Worm (Caenorhabditis elegans) whole organism, L1 larva: ENCODE data around the gene ttr-51.

Source experiments
- F16B12.6 ChIP-seq: fragments of 150-350 bp; optimal IDR thresholded peaks from 2 replicates; lab custom pipeline; 2014; ENCODE audit warnings: missing biosample characterization, missing genetic modification characterization
- fkh-4 ChIP-seq: sonication (generic microtip); optimal IDR thresholded peaks from 2 replicates; lab custom pipeline; 2016; ENCODE audit warnings: missing compliant biosample characterization, missing genetic modification characterization, borderline replicate concordance
- jun-1 ChIP-seq: fragments of 150-350 bp; optimal IDR thresholded peaks from 2 replicates; lab custom pipeline; 2014; ENCODE audit warnings: missing biosample characterization, missing genetic modification reagents, missing genetic modification characterization
- lin-39 ChIP-seq: fragments of 150-350 bp; optimal IDR thresholded peaks from 2 replicates; lab custom pipeline; 2014; ENCODE audit warnings: missing biosample characterization, missing genetic modification reagents, missing genetic modification characterization
- nhr-12 ChIP-seq: sonication (generic microtip); optimal IDR thresholded peaks from 2 replicates; lab custom pipeline; 2017; ENCODE audit warnings: missing biosample characterization, missing genetic modification characterization
- ztf-4 ChIP-seq: fragments of 150-350 bp; optimal IDR thresholded peaks from 2 replicates; lab custom pipeline; 2014; ENCODE audit warnings: missing biosample characterization, missing genetic modification characterization

DNA sequence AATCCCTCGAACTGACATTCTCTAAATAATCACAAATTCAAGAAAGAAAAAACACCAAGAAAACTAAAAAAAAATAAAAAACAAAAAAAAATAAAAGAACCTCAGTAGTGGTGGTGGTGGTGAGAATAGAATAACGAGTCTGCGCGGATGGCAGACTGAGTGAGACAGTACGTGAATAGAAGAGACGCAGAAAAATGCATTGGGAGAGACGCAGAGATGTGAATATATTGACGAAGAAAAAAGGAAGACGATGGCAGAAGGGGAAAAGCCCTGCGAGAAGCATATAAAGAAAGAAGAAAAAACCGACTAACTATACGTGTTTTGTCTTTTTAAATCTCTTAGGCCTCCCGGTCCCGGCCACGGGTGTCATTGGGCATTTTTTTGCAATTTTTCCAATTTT, 20.4 kb upstream of the ttr-51 start, which contains the start of gene unc-26:
- TF ChIP-seq ztf-4 (no peak), fkh-4 (no peak), F16B12.6 (tag; lab: Kevin White, UChicago) (no peak), lin-39 (tag; lab: Kevin White, UChicago) (no peak), nhr-12 (tag; lab: Kevin White, UChicago) (no peak), jun-1 (tag; lab: Kevin White, UChicago) (no peak)
